Fruit fly (Drosophila melanogaster) whole organism, prepupa: Measurements from ENCODE around the gene lsn.

ENCODE experiments used
- Blimp-1 ChIP-seq: fragments of 200-800 bp; sonication (Bioruptor generic); optimal IDR thresholded peaks from 3 replicates; lab custom pipeline; 2017; ENCODE audit warnings: missing biosample characterization, missing genetic modification characterization, mild to moderate bottlenecking, moderate library complexity, missing genetic modification reagents
- CG10631 ChIP-seq: fragments of 200-800 bp; sonication (Bioruptor generic); optimal IDR thresholded peaks from 2 replicates; lab custom pipeline; 2016; ENCODE audit warnings: missing biosample characterization, missing genetic modification characterization
- CG10669 ChIP-seq: fragments of 200-800 bp; sonication (Bioruptor generic); optimal IDR thresholded peaks from 3 replicates; lab custom pipeline; 2018; ENCODE audit warnings: missing biosample characterization, mild to moderate bottlenecking, missing genetic modification characterization, moderate library complexity
- CG11294 ChIP-seq: fragments of 200-800 bp; sonication (Bioruptor generic); IDR thresholded peaks from 2 replicates; pipeline ENCODE4 v1.3.6; 2022; ENCODE audit warnings: missing biosample characterization, missing genetic modification characterization
- CG11762 ChIP-seq: fragments of 200-800 bp; sonication (Bioruptor generic); optimal IDR thresholded peaks from 3 replicates; lab custom pipeline; 2016; ENCODE audit warnings: missing biosample characterization, missing genetic modification characterization; ENCODE audit not compliant: insufficient read depth
- CG11902 ChIP-seq: fragments of 200-800 bp; sonication (Bioruptor generic); optimal IDR thresholded peaks from 3 replicates; lab custom pipeline; 2016; ENCODE audit warnings: missing biosample characterization, missing genetic modification characterization
- CG15336 ChIP-seq: fragments of 200-800 bp; sonication (Bioruptor generic); IDR thresholded peaks from 2 replicates; pipeline ENCODE4 v1.3.6; 2022; ENCODE audit warnings: missing biosample characterization, missing genetic modification characterization
- CG16779 ChIP-seq: fragments of 200-800 bp; sonication (Bioruptor generic); optimal IDR thresholded peaks from 3 replicates; lab custom pipeline; 2017; ENCODE audit warnings: missing biosample characterization, mild to moderate bottlenecking, missing genetic modification characterization
- CG3032 ChIP-seq: fragments of 200-800 bp; optimal IDR thresholded peaks from 2 replicates; lab custom pipeline; 2019; ENCODE audit warnings: missing biosample characterization, mild to moderate bottlenecking, missing genetic modification characterization, moderate library complexity
- CG32006 ChIP-seq: fragments of 200-800 bp; sonication (Bioruptor generic); optimal IDR thresholded peaks from 3 replicates; lab custom pipeline; 2017; ENCODE audit warnings: missing biosample characterization, mild to moderate bottlenecking, missing genetic modification characterization
- CG34406 ChIP-seq: fragments of 200-800 bp; sonication (Bioruptor generic); optimal IDR thresholded peaks from 3 replicates; lab custom pipeline; 2016; ENCODE audit warnings: missing biosample characterization, missing genetic modification characterization
- CG3919 ChIP-seq: fragments of 200-800 bp; sonication (Bioruptor generic); optimal IDR thresholded peaks from 3 replicates; lab custom pipeline; 2016; ENCODE audit warnings: missing biosample characterization, missing genetic modification characterization
- CG4318 ChIP-seq: fragments of 200-800 bp; sonication (Bioruptor generic); optimal IDR thresholded peaks from 3 replicates; lab custom pipeline; 2017; ENCODE audit warnings: missing biosample characterization, mild to moderate bottlenecking, missing genetic modification characterization
- CG6792 ChIP-seq: fragments of 200-800 bp; sonication (Bioruptor generic); optimal IDR thresholded peaks from 3 replicates; lab custom pipeline; 2016; ENCODE audit warnings: missing biosample characterization, missing genetic modification characterization
- CG6808 ChIP-seq: fragments of 200-800 bp; sonication (Bioruptor generic); optimal IDR thresholded peaks from 3 replicates; lab custom pipeline; 2017; ENCODE audit warnings: missing biosample characterization, missing genetic modification characterization, mild to moderate bottlenecking, moderate library complexity, missing genetic modification reagents
- CG6854 ChIP-seq: fragments of 200-800 bp; sonication (Bioruptor generic); optimal IDR thresholded peaks from 2 replicates; lab custom pipeline; 2017; ENCODE audit warnings: missing biosample characterization, mild to moderate bottlenecking, missing genetic modification characterization
- CG7368 ChIP-seq: fragments of 200-800 bp; sonication (Bioruptor generic); optimal IDR thresholded peaks from 3 replicates; lab custom pipeline; 2016; ENCODE audit warnings: missing biosample characterization, missing genetic modification characterization
- CG8119 ChIP-seq: fragments of 200-800 bp; sonication (Bioruptor generic); IDR thresholded peaks from 3 replicates; pipeline ENCODE4 v1.3.6; 2022; ENCODE audit warnings: missing biosample characterization, missing genetic modification characterization
- CG8319 ChIP-seq: fragments of 200-800 bp; sonication (Bioruptor generic); optimal IDR thresholded peaks from 3 replicates; lab custom pipeline; 2016; ENCODE audit warnings: missing biosample characterization, missing genetic modification characterization
- CG8632 ChIP-seq: fragments of 200-800 bp; sonication (Bioruptor generic); optimal IDR thresholded peaks from 3 replicates; lab custom pipeline; 2016; ENCODE audit warnings: missing biosample characterization, missing genetic modification characterization
- CG9139 ChIP-seq: fragments of 200-800 bp; sonication (Bioruptor generic); optimal IDR thresholded peaks from 3 replicates; lab custom pipeline; 2017; ENCODE audit warnings: missing biosample characterization, mild to moderate bottlenecking, missing genetic modification characterization
- Eip75B ChIP-seq: fragments of 200-800 bp; sonication (Bioruptor generic); optimal IDR thresholded peaks from 3 replicates; lab custom pipeline; 2016; ENCODE audit warnings: missing biosample characterization, missing genetic modification characterization
- Eip78C ChIP-seq: fragments of 200-800 bp; sonication (Bioruptor generic); peaks from one replicate; lab custom pipeline; 2016; ENCODE audit warnings: missing biosample characterization, missing genetic modification characterization
- Hr38 ChIP-seq: sonication (Bioruptor generic); optimal IDR thresholded peaks from 2 replicates; lab custom pipeline; 2016; ENCODE audit warnings: missing biosample characterization, missing genetic modification characterization
- Hr4 ChIP-seq: fragments of 200-800 bp; sonication (Bioruptor generic); optimal IDR thresholded peaks from 3 replicates; lab custom pipeline; 2016; ENCODE audit warnings: missing biosample characterization, missing genetic modification characterization
- Met ChIP-seq: fragments of 200-800 bp; sonication (Bioruptor generic); optimal IDR thresholded peaks from 3 replicates; lab custom pipeline; 2016; ENCODE audit warnings: missing biosample characterization, missing genetic modification characterization
- OdsH ChIP-seq: fragments of 200-800 bp; sonication (Bioruptor generic); optimal IDR thresholded peaks from 3 replicates; lab custom pipeline; 2016; ENCODE audit warnings: missing biosample characterization, missing genetic modification characterization
- Smox ChIP-seq: fragments of 200-800 bp; sonication (Bioruptor generic); optimal IDR thresholded peaks from 3 replicates; lab custom pipeline; 2016; ENCODE audit warnings: missing biosample characterization, missing genetic modification characterization
- Sox102F ChIP-seq: fragments of 200-800 bp; sonication (Bioruptor generic); optimal IDR thresholded peaks from 2 replicates; lab custom pipeline; 2016; ENCODE audit warnings: missing biosample characterization, mild to moderate bottlenecking, missing genetic modification characterization
- Sox14 ChIP-seq: fragments of 200-800 bp; sonication (Bioruptor generic); optimal IDR thresholded peaks from 3 replicates; lab custom pipeline; 2016; ENCODE audit warnings: missing biosample characterization, missing genetic modification characterization
- Sox15 ChIP-seq: fragments of 200-800 bp; sonication (Bioruptor generic); optimal IDR thresholded peaks from 3 replicates; lab custom pipeline; 2016; ENCODE audit warnings: missing biosample characterization, missing genetic modification characterization
- achi ChIP-seq: fragments of 200-800 bp; sonication (Bioruptor generic); optimal IDR thresholded peaks from 3 replicates; lab custom pipeline; 2016; ENCODE audit warnings: missing biosample characterization, missing genetic modification characterization
- acj6 ChIP-seq: fragments of 200-800 bp; sonication (Bioruptor generic); optimal IDR thresholded peaks from 3 replicates; lab custom pipeline; 2016; ENCODE audit warnings: missing biosample characterization, missing genetic modification characterization
- dsx ChIP-seq: fragments of 200-800 bp; optimal IDR thresholded peaks from 3 replicates; lab custom pipeline; 2019; ENCODE audit warnings: missing biosample characterization, mild to moderate bottlenecking, missing genetic modification characterization, moderate library complexity; ENCODE audit not compliant: poor library complexity, severe bottlenecking
- eg ChIP-seq: fragments of 200-800 bp; sonication (Bioruptor generic); IDR thresholded peaks from 3 replicates; pipeline ENCODE4 v1.3.6; 2022; ENCODE audit warnings: missing biosample characterization, missing genetic modification characterization
- fd59A ChIP-seq: fragments of 200-800 bp; sonication (Bioruptor generic); optimal IDR thresholded peaks from 2 replicates; lab custom pipeline; 2017; ENCODE audit warnings: missing biosample characterization, mild to moderate bottlenecking, missing genetic modification characterization, missing genetic modification reagents
- fd85E ChIP-seq: fragments of 200-800 bp; sonication (Bioruptor generic); optimal IDR thresholded peaks from 3 replicates; lab custom pipeline; 2016; ENCODE audit warnings: missing biosample characterization, missing genetic modification characterization
- fkh ChIP-seq: fragments of 200-800 bp; sonication (Bioruptor generic); optimal IDR thresholded peaks from 3 replicates; lab custom pipeline; 2017; ENCODE audit warnings: missing biosample characterization, mild to moderate bottlenecking, missing genetic modification characterization, moderate library complexity
- lz ChIP-seq: fragments of 200-800 bp; sonication (Bioruptor generic); optimal IDR thresholded peaks from 3 replicates; lab custom pipeline; 2016; ENCODE audit warnings: missing biosample characterization, missing genetic modification characterization
- pdm3 ChIP-seq: fragments of 200-800 bp; sonication (Bioruptor generic); optimal IDR thresholded peaks from 3 replicates; lab custom pipeline; 2016; ENCODE audit warnings: missing biosample characterization, missing genetic modification characterization
- salr ChIP-seq, 2 experiments: fragments of 200-800 bp; sonication (Bioruptor generic); optimal IDR thresholded peaks; 3 replicates each; lab custom pipeline; 2016 to 2018; ENCODE audit warnings: missing biosample characterization in 2 of 2, missing genetic modification characterization in 2 of 2, mild to moderate bottlenecking in 1 of 2
- spab ChIP-seq: fragments of 200-800 bp; sonication (Bioruptor generic); optimal IDR thresholded peaks from 2 replicates; lab custom pipeline; 2017; ENCODE audit warnings: missing biosample characterization, mild to moderate bottlenecking, missing genetic modification characterization, missing genetic modification reagents
- ss ChIP-seq, 2 experiments: fragments of 200-800 bp; sonication (Bioruptor generic); optimal IDR thresholded peaks; 2 replicates in 1 of 2; 3 replicates in 1 of 2; lab custom pipeline; 2017 to 2018; ENCODE audit warnings: mild to moderate bottlenecking in 2 of 2, missing biosample characterization in 2 of 2, missing genetic modification characterization in 2 of 2, moderate library complexity in 1 of 2
- svp ChIP-seq: fragments of 200-800 bp; sonication (Bioruptor generic); peaks from one replicate; lab custom pipeline; 2016; ENCODE audit warnings: missing biosample characterization, missing genetic modification characterization
- topi ChIP-seq: fragments of 200-800 bp; sonication (Bioruptor generic); optimal IDR thresholded peaks from 3 replicates; lab custom pipeline; 2016; ENCODE audit warnings: missing biosample characterization, missing genetic modification characterization
- vri ChIP-seq: fragments of 200-800 bp; sonication (Bioruptor generic); optimal IDR thresholded peaks from 3 replicates; lab custom pipeline; 2016; ENCODE audit warnings: missing biosample characterization, mild to moderate bottlenecking, missing genetic modification characterization

Gene lsn

DNA sequence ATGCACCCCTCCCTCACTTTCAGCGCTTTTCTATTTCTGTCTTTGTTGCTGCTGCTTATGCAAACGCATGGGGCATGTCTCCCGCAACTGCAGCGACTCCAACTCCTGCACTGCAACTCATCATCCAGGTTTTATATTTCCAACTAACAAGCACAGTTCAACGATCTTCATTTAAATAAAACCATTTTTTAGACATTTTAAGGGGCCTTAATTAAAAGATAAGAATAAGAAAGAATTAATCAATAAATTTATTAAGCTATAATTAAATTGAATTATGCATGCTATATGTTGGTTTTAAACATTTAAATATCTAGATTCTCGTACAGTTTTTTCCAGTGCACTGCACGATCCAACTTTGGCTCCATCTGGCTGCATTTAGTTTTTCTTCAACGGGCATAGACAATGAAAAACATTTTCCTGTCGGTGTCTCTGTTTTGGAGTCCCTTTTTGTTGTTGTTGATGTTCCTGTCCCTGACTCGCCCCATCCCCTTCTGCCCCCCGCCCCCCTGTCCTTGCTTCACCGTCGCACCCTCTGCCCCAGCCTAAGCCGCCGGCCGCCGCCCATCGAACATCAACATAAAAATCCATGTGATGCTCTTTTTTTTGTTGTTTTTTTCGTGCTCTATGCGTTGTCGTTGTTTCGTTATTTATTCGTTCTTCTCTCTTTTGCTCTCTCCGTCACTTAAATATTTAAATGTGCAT lies 36.0 kb upstream of the lsn start (continued):
- TF ChIP-seq Blimp-1 (GFP tag; lab: Kevin White, UChicago) (no peak), fd85E (no peak), CG32006 (GFP tag; lab: Kevin White, UChicago) (peak; percentile 93), acj6 (GFP tag; lab: Kevin White, UChicago) (peak; percentile 77), Hr4 (peak; percentile 89), Hr38 (GFP tag; lab: Kevin White, UChicago) (no peak), CG11762 (GFP tag; lab: Kevin White, UChicago) (peak; percentile 75), Sox14 (peak; percentile 52), CG3919 (GFP tag; lab: Kevin White, UChicago) (peak; percentile 75), vri (no peak), achi (GFP tag; lab: Kevin White, UChicago) (peak; percentile 83), CG6792 (GFP tag; lab: Kevin White, UChicago) (peak; percentile 64), lz (peak; percentile 0), Sox15 (GFP tag; lab: Kevin White, UChicago) (no peak), pdm3 (peak; percentile 67), CG10631 (GFP tag; lab: Kevin White, UChicago) (peak; percentile 88), Eip75B (GFP tag; lab: Kevin White, UChicago) (peak; percentile 64), CG6854 (GFP tag; lab: Kevin White, UChicago) (no peak), Sox102F (GFP tag; lab: Kevin White, UChicago) (no peak), CG8119 (GFP tag; lab: Robert Waterston, UW) (peak; percentile 92), CG9139 (GFP tag; lab: Kevin White, UChicago) (peak; percentile 64), Smox (GFP tag; lab: Kevin White, UChicago) (no peak), dsx (GFP tag; lab: Kevin White, UChicago) (peak; percentile 73)

DNA sequence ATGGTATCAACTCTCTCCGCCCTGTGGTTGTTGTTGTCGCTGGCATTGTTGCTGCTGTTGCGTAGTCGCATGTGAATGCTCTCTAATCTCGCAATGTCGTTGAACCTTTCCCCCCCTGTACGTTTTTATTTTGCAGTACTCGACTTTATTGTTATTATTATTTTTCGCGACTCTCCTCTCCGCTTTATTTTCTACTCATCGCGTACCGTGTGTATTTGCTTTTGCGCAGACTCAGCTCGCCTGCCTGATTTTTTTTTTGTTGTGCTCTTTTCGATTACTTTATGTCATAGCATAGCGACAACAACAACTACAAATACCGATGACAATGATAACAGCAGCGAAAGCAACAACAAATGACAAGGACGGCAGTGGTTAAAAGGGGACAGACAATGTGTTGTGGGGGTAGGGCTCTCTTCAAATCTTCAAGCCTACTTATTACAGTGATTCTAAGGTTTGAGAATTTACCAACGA lies 35.4 kb upstream of the lsn start:
- TF ChIP-seq ss (GFP tag; optimal IDR thresholded peaks at IDR 0.05; lab: Kevin White, UChicago) (no peak), Hr38 (GFP tag; lab: Kevin White, UChicago) (no peak), CG15336 (no peak), salr (GFP tag; optimal IDR thresholded peaks at IDR 0.05; lab: Kevin White, UChicago) (peak in 1 of 2 experiments; percentile 22), CG16779 (no peak), Eip78C (GFP tag; lab: Kevin White, UChicago) (peak; percentile 83), CG11762 (GFP tag; lab: Kevin White, UChicago) (no peak), pdm3 (peak; percentile 34), achi (GFP tag; lab: Kevin White, UChicago) (peak; percentile 25), Met (GFP tag; lab: Kevin White, UChicago) (peak; percentile 39), topi (GFP tag; lab: Kevin White, UChicago) (peak; percentile 52), CG34406 (GFP tag; lab: Kevin White, UChicago) (no peak), CG3032 (tag; lab: Kevin White, UChicago) (peak; percentile 53), Eip75B (GFP tag; lab: Kevin White, UChicago) (peak; percentile 54), CG11902 (GFP tag; lab: Kevin White, UChicago) (no peak), dsx (GFP tag; lab: Kevin White, UChicago) (peak; percentile 38), eg (GFP tag; lab: Robert Waterston, UW) (peak; percentile 21; the same call in 2 of the 3 replicates), CG8319 (GFP tag; lab: Kevin White, UChicago) (no peak), OdsH (GFP tag; lab: Kevin White, UChicago) (no peak), spab (GFP tag; lab: Kevin White, UChicago) (no peak), CG11294 (GFP tag; lab: Robert Waterston, UW) (no peak), CG32006 (GFP tag; lab: Kevin White, UChicago) (no peak), fd85E (no peak), CG8632 (GFP tag; lab: Kevin White, UChicago) (no peak), CG4318 (GFP tag; lab: Kevin White, UChicago) (no peak), Sox14 (peak; percentile 28), Hr4 (peak; percentile 42), CG10669 (peak; percentile 62), CG6808 (GFP tag; lab: Kevin White, UChicago) (peak; percentile 13), CG6792 (GFP tag; lab: Kevin White, UChicago) (no peak), acj6 (GFP tag; lab: Kevin White, UChicago) (no peak), CG8119 (GFP tag; lab: Robert Waterston, UW) (no peak), fd59A (GFP tag; lab: Kevin White, UChicago) (peak; percentile 36), svp (GFP tag; lab: Kevin White, UChicago) (peak; percentile 93), CG3919 (GFP tag; lab: Kevin White, UChicago) (no peak), CG7368 (GFP tag; lab: Kevin White, UChicago) (no peak), fkh (GFP tag; lab: Kevin White, UChicago) (peak; percentile 28), CG6854 (GFP tag; lab: Kevin White, UChicago) (peak; percentile 26)
